Worm (Caenorhabditis elegans) whole organism, L1 larva: ENCODE results near the gene F37A8.2.

Experiments
- C34B4.2 ChIP-seq: sonication (generic microtip); optimal IDR thresholded peaks from 2 replicates; lab custom pipeline; 2017; ENCODE audit warnings: mild to moderate bottlenecking, missing genetic modification characterization, missing compliant biosample characterization
- F16B12.6 ChIP-seq: fragments of 150-350 bp; optimal IDR thresholded peaks from 2 replicates; lab custom pipeline; 2014; ENCODE audit warnings: missing biosample characterization, missing genetic modification characterization
- aha-1 ChIP-seq: fragments of 150-350 bp; optimal IDR thresholded peaks from 2 replicates; lab custom pipeline; 2014; ENCODE audit warnings: missing biosample characterization, missing genetic modification characterization
- alr-1 ChIP-seq: fragments of 200-800 bp; sonication (Bioruptor generic); optimal IDR thresholded peaks from 2 replicates; lab custom pipeline; 2018; ENCODE audit warnings: borderline replicate concordance, mild to moderate bottlenecking, missing genetic modification characterization, missing compliant biosample characterization
- blmp-1 ChIP-seq: fragments of 150-350 bp; optimal IDR thresholded peaks from 2 replicates; lab custom pipeline; 2014; ENCODE audit warnings: missing biosample characterization, missing genetic modification characterization
- ceh-8 ChIP-seq: fragments of 200-800 bp; sonication (Bioruptor generic); optimal IDR thresholded peaks from 2 replicates; lab custom pipeline; 2018; ENCODE audit warnings: mild to moderate bottlenecking, missing genetic modification characterization, moderate library complexity, missing compliant biosample characterization
- ceh-88 ChIP-seq: fragments of 200-800 bp; sonication (Bioruptor generic); IDR thresholded peaks from 2 replicates; pipeline ENCODE4 v1.3.6; 2022; ENCODE audit warnings: missing genetic modification characterization, missing compliant biosample characterization
- ceh-90 ChIP-seq: sonication (generic microtip); optimal IDR thresholded peaks from 2 replicates; lab custom pipeline; 2016; ENCODE audit warnings: missing genetic modification characterization, missing compliant biosample characterization
- dpl-1 ChIP-seq, 3 experiments: fragments of 150-350 bp in 2 of 3; sonication (generic microtip) in 1 of 3; optimal IDR thresholded peaks; 2 replicates each; lab custom pipeline; 2014 to 2017; ENCODE audit warnings: missing biosample characterization in 3 of 3, missing genetic modification characterization in 3 of 3, missing genetic modification reagents in 3 of 3
- dsc-1 ChIP-seq: sonication (generic microtip); optimal IDR thresholded peaks from 2 replicates; lab custom pipeline; 2016; ENCODE audit warnings: mild to moderate bottlenecking, missing genetic modification characterization, missing compliant biosample characterization
- egl-27 ChIP-seq, 2 experiments: fragments of 150-350 bp in 1 of 2; sonication (generic microtip); optimal IDR thresholded peaks; 3 replicates each; lab custom pipeline; 2017 to 2018; ENCODE audit warnings: missing biosample characterization in 2 of 2, missing genetic modification characterization in 2 of 2, missing genetic modification reagents in 2 of 2
- elt-2 ChIP-seq: sonication (generic microtip); optimal IDR thresholded peaks from 2 replicates; lab custom pipeline; 2016; ENCODE audit warnings: missing genetic modification characterization, mild to moderate bottlenecking, inconsistent platforms, missing compliant biosample characterization, missing genetic modification reagents
- elt-3 ChIP-seq, 6 experiments: fragments of 150-350 bp in 1 of 6; sonication (generic microtip); optimal IDR thresholded peaks; 2 replicates each; lab custom pipeline; 2017 to 2018; ENCODE audit warnings: missing biosample characterization in 6 of 6, missing genetic modification characterization in 6 of 6, inconsistent platforms in 1 of 6
- fkh-10 ChIP-seq: sonication (generic microtip); optimal IDR thresholded peaks from 2 replicates; lab custom pipeline; 2017; ENCODE audit warnings: missing biosample characterization, missing genetic modification reagents, missing genetic modification characterization
- fkh-4 ChIP-seq: sonication (generic microtip); optimal IDR thresholded peaks from 2 replicates; lab custom pipeline; 2016; ENCODE audit warnings: missing compliant biosample characterization, missing genetic modification characterization, borderline replicate concordance
- fkh-8 ChIP-seq: sonication (generic microtip); optimal IDR thresholded peaks from 2 replicates; lab custom pipeline; 2016; ENCODE audit warnings: mild to moderate bottlenecking, missing genetic modification characterization, missing compliant biosample characterization
- fos-1 ChIP-seq: fragments of 150-350 bp; optimal IDR thresholded peaks from 2 replicates; lab custom pipeline; 2014; ENCODE audit warnings: missing biosample characterization, missing genetic modification characterization
- grh-1 ChIP-seq: fragments of 200-800 bp; sonication (Bioruptor generic); IDR thresholded peaks from 2 replicates; pipeline ENCODE4 v1.3.6; 2022; ENCODE audit warnings: missing genetic modification reagents, missing genetic modification characterization, missing compliant biosample characterization
- hlh-4 ChIP-seq: sonication (generic microtip); optimal IDR thresholded peaks from 2 replicates; lab custom pipeline; 2016; ENCODE audit warnings: mild to moderate bottlenecking, missing genetic modification characterization, missing compliant biosample characterization
- irx-1 ChIP-seq: sonication (generic microtip); optimal IDR thresholded peaks from 2 replicates; lab custom pipeline; 2016; ENCODE audit warnings: missing genetic modification characterization, missing compliant biosample characterization
- isw-1 ChIP-seq: fragments of 200-800 bp; sonication (Bioruptor generic); IDR thresholded peaks from 2 replicates; pipeline ENCODE4 v1.3.6; 2022; ENCODE audit warnings: missing genetic modification characterization, missing compliant biosample characterization
- jun-1 ChIP-seq: fragments of 150-350 bp; optimal IDR thresholded peaks from 2 replicates; lab custom pipeline; 2014; ENCODE audit warnings: missing biosample characterization, missing genetic modification reagents, missing genetic modification characterization
- lin-39 ChIP-seq: fragments of 150-350 bp; optimal IDR thresholded peaks from 2 replicates; lab custom pipeline; 2014; ENCODE audit warnings: missing biosample characterization, missing genetic modification reagents, missing genetic modification characterization
- lir-3 ChIP-seq: sonication (generic microtip); optimal IDR thresholded peaks from 2 replicates; lab custom pipeline; 2016; ENCODE audit warnings: mild to moderate bottlenecking, missing genetic modification characterization, moderate library complexity, missing compliant biosample characterization; ENCODE audit not compliant: poor library complexity
- mab-9 ChIP-seq: fragments of 200-800 bp; sonication (Bioruptor generic); IDR thresholded peaks from 2 replicates; pipeline ENCODE4 v1.3.6; 2022; ENCODE audit warnings: missing genetic modification reagents, missing genetic modification characterization, missing compliant biosample characterization
- mdl-1 ChIP-seq, 2 experiments: fragments of 150-350 bp; optimal IDR thresholded peaks; 2 replicates each; lab custom pipeline; 2014 to 2017; ENCODE audit warnings: missing biosample characterization in 2 of 2, missing genetic modification characterization in 2 of 2, inconsistent platforms in 1 of 2
- mef-2 ChIP-seq: fragments of 150-350 bp; optimal IDR thresholded peaks from 2 replicates; lab custom pipeline; 2014; ENCODE audit warnings: missing biosample characterization, missing genetic modification characterization
- nhr-12 ChIP-seq: sonication (generic microtip); optimal IDR thresholded peaks from 2 replicates; lab custom pipeline; 2017; ENCODE audit warnings: missing biosample characterization, missing genetic modification characterization
- nhr-71 ChIP-seq: sonication (generic microtip); optimal IDR thresholded peaks from 2 replicates; lab custom pipeline; 2016; ENCODE audit warnings: mild to moderate bottlenecking, missing genetic modification characterization, moderate library complexity, missing compliant biosample characterization
- nhr-76 ChIP-seq: sonication (generic microtip); optimal IDR thresholded peaks from 2 replicates; lab custom pipeline; 2017; ENCODE audit warnings: missing biosample characterization, missing genetic modification characterization
- nhr-77 ChIP-seq: fragments of 150-350 bp; optimal IDR thresholded peaks from 2 replicates; lab custom pipeline; 2014; ENCODE audit warnings: missing biosample characterization, missing genetic modification characterization
- nhr-85 ChIP-seq: sonication (generic microtip); peaks from one replicate; lab custom pipeline; 2016; ENCODE audit warnings: missing genetic modification characterization, inconsistent platforms, missing compliant biosample characterization
- nhr-90 ChIP-seq: sonication (generic microtip); optimal IDR thresholded peaks from 2 replicates; lab custom pipeline; 2016; ENCODE audit warnings: mild to moderate bottlenecking, missing genetic modification characterization, missing compliant biosample characterization; ENCODE audit not compliant: poor library complexity
- pag-3 ChIP-seq: sonication (generic microtip); optimal IDR thresholded peaks from 2 replicates; lab custom pipeline; 2017; ENCODE audit warnings: missing genetic modification characterization, mild to moderate bottlenecking, missing compliant biosample characterization, antibody characterized with exemption, borderline replicate concordance; ENCODE audit not compliant: insufficient read depth
- pqm-1 ChIP-seq: sonication (generic microtip); optimal IDR thresholded peaks from 3 replicates; lab custom pipeline; 2017; ENCODE audit warnings: missing biosample characterization, missing genetic modification characterization
- skn-1 ChIP-seq: fragments of 150-350 bp; optimal IDR thresholded peaks from 2 replicates; lab custom pipeline; 2014; ENCODE audit warnings: missing biosample characterization, missing genetic modification characterization
- snpc-4 ChIP-seq: fragments of 150-350 bp; optimal IDR thresholded peaks from 2 replicates; lab custom pipeline; 2014; ENCODE audit warnings: missing biosample characterization, missing genetic modification characterization
- sptf-1 ChIP-seq: fragments of 150-350 bp; optimal IDR thresholded peaks from 2 replicates; lab custom pipeline; 2014; ENCODE audit warnings: missing biosample characterization, missing genetic modification characterization
- swsn-7 ChIP-seq: sonication (generic microtip); optimal IDR thresholded peaks from 2 replicates; lab custom pipeline; 2016; ENCODE audit warnings: missing genetic modification characterization, missing compliant biosample characterization
- unc-130 ChIP-seq: fragments of 150-350 bp; optimal IDR thresholded peaks from 2 replicates; lab custom pipeline; 2017; ENCODE audit warnings: missing biosample characterization, missing genetic modification characterization, inconsistent platforms
- unc-30 ChIP-seq: sonication (generic microtip); optimal IDR thresholded peaks from 2 replicates; lab custom pipeline; 2017; ENCODE audit warnings: missing biosample characterization, missing genetic modification characterization
- unc-62 ChIP-seq: fragments of 150-350 bp; optimal IDR thresholded peaks from 2 replicates; lab custom pipeline; 2014; ENCODE audit warnings: missing biosample characterization, missing genetic modification reagents, missing genetic modification characterization
- unc-98 ChIP-seq: fragments of 200-800 bp; sonication (Bioruptor generic); IDR thresholded peaks from 2 replicates; pipeline ENCODE4 v1.3.6; 2022; ENCODE audit warnings: missing genetic modification characterization, missing compliant biosample characterization
- zip-4 ChIP-seq: fragments of 200-800 bp; sonication (Bioruptor generic); optimal IDR thresholded peaks from 2 replicates; lab custom pipeline; 2018; ENCODE audit warnings: mild to moderate bottlenecking, missing genetic modification characterization, moderate library complexity, missing compliant biosample characterization

F37A8.2 gene

ce11 chrIII:3916624-3917023, 14.7 kb downstream of the F37A8.2 start, which contains the start of gene ccdc-47 (continued):
- TF ChIP-seq mab-9 (GFP tag; lab: Robert Waterston, UW) (no peak), unc-62 (GFP tag; lab: Kevin White, UChicago) (no peak), aha-1 (tag; lab: Kevin White, UChicago) (no peak), sptf-1 (tag; lab: Kevin White, UChicago) (no peak), mdl-1 (tag; optimal IDR thresholded peaks at IDR 0.05; lab: Kevin White, UChicago) (peak in 1 of 2 experiments; percentile 33), irx-1 (peak; percentile 42), egl-27 (tag; optimal IDR thresholded peaks at IDR 0.05; lab: Kevin White, UChicago) (no peak), pag-3 (tag; lab: Kevin White, UChicago) (no peak), dsc-1 (peak; percentile 66), ceh-8 (GFP tag; lab: Kevin White, UChicago) (no peak), isw-1 (GFP tag; lab: Robert Waterston, UW) (peak; percentile 48), nhr-71 (tag; lab: Kevin White, UChicago) (peak; percentile 74), skn-1 (tag; lab: Kevin White, UChicago) (peak; percentile 54), fos-1 (tag; lab: Kevin White, UChicago) (no peak), elt-2 (tag; lab: Kevin White, UChicago) (peak; percentile 16), unc-130 (tag; lab: Kevin White, UChicago) (peak; percentile 53), fkh-4 (tag; lab: Kevin White, UChicago) (no peak), nhr-12 (tag; lab: Kevin White, UChicago) (no peak), nhr-85 (tag; lab: Kevin White, UChicago) (peak; percentile 73), hlh-4 (tag; lab: Kevin White, UChicago) (no peak), grh-1 (GFP tag; lab: Robert Waterston, UW) (0 out of 2 replicates have a peak, but pooled peaks have one; percentile 28), dpl-1 (GFP tag; optimal IDR thresholded peaks at IDR 0.05; lab: Kevin White, UChicago) (peak; percentile 78 to 85 (median 84)), unc-98 (no peak), swsn-7 (tag; lab: Kevin White, UChicago) (peak; percentile 66), zip-4 (GFP tag; lab: Kevin White, UChicago) (no peak), nhr-90 (tag; lab: Kevin White, UChicago) (peak; percentile 52), F16B12.6 (tag; lab: Kevin White, UChicago) (peak; percentile 19), mef-2 (no peak), fkh-8 (tag; lab: Kevin White, UChicago) (peak; percentile 34), lir-3 (tag; lab: Kevin White, UChicago) (peak; percentile 40), snpc-4 (tag; lab: Kevin White, UChicago) (peak; percentile 66), nhr-76 (tag; lab: Kevin White, UChicago) (no peak), elt-3 (tag; optimal IDR thresholded peaks at IDR 0.05; lab: Kevin White, UChicago) (peak in 1 of 6 experiments; percentile 70), blmp-1 (tag; lab: Kevin White, UChicago) (peak; percentile 62), pqm-1 (no peak), C34B4.2 (no peak), lin-39 (peak; percentile 4), ceh-88 (GFP tag; lab: Robert Waterston, UW) (no peak), fkh-10 (GFP tag; lab: Kevin White, UChicago) (no peak), alr-1 (tag; lab: Kevin White, UChicago) (no peak), jun-1 (tag; lab: Kevin White, UChicago) (no peak), ceh-90 (tag; lab: Kevin White, UChicago) (no peak), nhr-77 (tag; lab: Kevin White, UChicago) (no peak), unc-30 (tag; lab: Kevin White, UChicago) (no peak)
